Worm (Caenorhabditis elegans): Measurements from ENCODE around the gene Y43C5B.3.

ce11 chrIV:10398244-10398643 lies 47.9 kb downstream of the Y43C5B.3 start:
- TF ChIP-seq ref-1 (GFP tag; conservative IDR thresholded peaks at IDR 0.05), result no peak
- TF ChIP-seq tab-1 (GFP tag; IDR thresholded peaks at IDR 0.05), result no peak

All from whole organism, midembryonic.